Worm (Caenorhabditis elegans) whole organism, L4 larva: ENCODE results near the gene vit-6.

Experiments used
- F10B5.3 ChIP-seq: sonication (generic microtip); optimal IDR thresholded peaks from 2 replicates; lab custom pipeline; 2016; ENCODE audit warnings: mild to moderate bottlenecking, missing genetic modification characterization, missing compliant biosample characterization
- F44E2.7 ChIP-seq: fragments of 200-800 bp; sonication (Bioruptor generic); IDR thresholded peaks from 2 replicates; pipeline ENCODE4 v2.1.2; 2022; ENCODE audit warnings: missing genetic modification characterization, missing compliant biosample characterization
- R02D3.7 ChIP-seq: fragments of 150-350 bp; sonication (generic microtip); optimal IDR thresholded peaks from 3 replicates; lab custom pipeline; 2014; ENCODE audit warnings: missing biosample characterization, missing genetic modification characterization
- T20F7.1 ChIP-seq: fragments of 200-800 bp; sonication (Bioruptor generic); optimal IDR thresholded peaks from 2 replicates; lab custom pipeline; 2018; ENCODE audit warnings: mild to moderate bottlenecking, missing genetic modification characterization, missing compliant biosample characterization
- Y48G9A.11 ChIP-seq: fragments of 200-800 bp; sonication (Bioruptor generic); IDR thresholded peaks from 2 replicates; pipeline ENCODE4 v1.3.6; 2022; ENCODE audit warnings: missing genetic modification reagents, missing genetic modification characterization, missing compliant biosample characterization
- ZK546.5 ChIP-seq, 2 experiments: sonication (generic microtip); optimal IDR thresholded peaks; 2 replicates each; lab custom pipeline; 2017; ENCODE audit warnings: missing biosample characterization in 2 of 2, missing genetic modification characterization in 2 of 2
- aha-1 ChIP-seq: fragments of 150-350 bp; peaks from one replicate; lab custom pipeline; 2014; ENCODE audit warnings: missing biosample characterization, missing genetic modification characterization
- ama-1 ChIP-seq: fragments of 150-350 bp; optimal IDR thresholded peaks from 2 replicates; lab custom pipeline; 2014; ENCODE audit warnings: inconsistent platforms, mixed read lengths
- arid-1 ChIP-seq: fragments of 200-800 bp; sonication (Bioruptor generic); conservative IDR thresholded peaks from 2 replicates; pipeline ENCODE4 v1.3.6; 2022; ENCODE audit warnings: missing genetic modification reagents, missing genetic modification characterization, missing compliant biosample characterization
- ceh-20 ChIP-seq: fragments of 200-800 bp; sonication (Bioruptor generic); IDR thresholded peaks from 2 replicates; pipeline ENCODE4 v1.3.6; 2022; ENCODE audit warnings: missing genetic modification reagents, missing genetic modification characterization, missing compliant biosample characterization
- ceh-28 ChIP-seq: fragments of 150-350 bp; optimal IDR thresholded peaks from 2 replicates; lab custom pipeline; 2014; ENCODE audit warnings: missing biosample characterization, missing genetic modification reagents, missing genetic modification characterization
- ceh-32 ChIP-seq: sonication (generic microtip); optimal IDR thresholded peaks from 2 replicates; lab custom pipeline; 2016; ENCODE audit warnings: mild to moderate bottlenecking, missing genetic modification characterization, missing compliant biosample characterization; ENCODE audit not compliant: poor library complexity
- ceh-44 ChIP-seq: fragments of 200-800 bp; sonication (Bioruptor generic); IDR thresholded peaks from 2 replicates; pipeline ENCODE4 v1.3.6; 2022; ENCODE audit warnings: missing genetic modification reagents, missing genetic modification characterization, missing compliant biosample characterization
- ceh-62 ChIP-seq: sonication (generic microtip); optimal IDR thresholded peaks from 2 replicates; lab custom pipeline; 2017; ENCODE audit warnings: missing biosample characterization, missing genetic modification characterization
- ceh-82 ChIP-seq: sonication (generic microtip); optimal IDR thresholded peaks from 2 replicates; lab custom pipeline; 2017; ENCODE audit warnings: missing biosample characterization, missing genetic modification characterization
- cey-2 ChIP-seq: sonication (generic microtip); optimal IDR thresholded peaks from 3 replicates; lab custom pipeline; 2017; ENCODE audit warnings: missing genetic modification characterization, mild to moderate bottlenecking, missing compliant biosample characterization, antibody characterized with exemption, borderline replicate concordance; ENCODE audit not compliant: insufficient read depth
- daf-16 ChIP-seq, 3 experiments: sonication (generic microtip); optimal IDR thresholded peaks; 2 replicates each; lab custom pipeline; 2016 to 2017; ENCODE audit warnings: missing genetic modification characterization in 3 of 3, missing genetic modification reagents in 3 of 3, mild to moderate bottlenecking in 2 of 3, missing compliant biosample characterization in 2 of 3, missing biosample characterization in 1 of 3, moderate library complexity in 1 of 3
- daf-8 ChIP-seq: fragments of 200-800 bp; sonication (Bioruptor generic); IDR thresholded peaks from 2 replicates; pipeline ENCODE4 v1.3.6; 2022; ENCODE audit warnings: missing genetic modification characterization, missing compliant biosample characterization
- dmd-6 ChIP-seq: fragments of 200-800 bp; sonication (Bioruptor generic); IDR thresholded peaks from 2 replicates; pipeline ENCODE4 v1.3.6; 2022; ENCODE audit warnings: missing genetic modification reagents, missing genetic modification characterization, missing compliant biosample characterization
- fkh-10 ChIP-seq: fragments of 150-350 bp; optimal IDR thresholded peaks from 2 replicates; lab custom pipeline; 2014; ENCODE audit warnings: missing biosample characterization, missing genetic modification reagents, missing genetic modification characterization
- fos-1 ChIP-seq: fragments of 150-350 bp; optimal IDR thresholded peaks from 2 replicates; lab custom pipeline; 2014; ENCODE audit warnings: missing biosample characterization, missing genetic modification characterization
- hif-1 ChIP-seq, 2 experiments: sonication (generic microtip); optimal IDR thresholded peaks; 2 replicates each; lab custom pipeline; 2016 to 2017; ENCODE audit warnings: missing compliant biosample characterization in 2 of 2, missing genetic modification characterization in 2 of 2, missing genetic modification reagents in 2 of 2, missing genotype in 2 of 2, mild to moderate bottlenecking in 1 of 2
- hlh-11 ChIP-seq: fragments of 200-800 bp; sonication (Bioruptor generic); optimal IDR thresholded peaks from 2 replicates; lab custom pipeline; 2018; ENCODE audit warnings: mild to moderate bottlenecking, missing genetic modification characterization, missing compliant biosample characterization
- jun-1 ChIP-seq: fragments of 150-350 bp; optimal IDR thresholded peaks from 2 replicates; lab custom pipeline; 2014; ENCODE audit warnings: missing biosample characterization, missing genetic modification reagents, missing genetic modification characterization
- lim-7 ChIP-seq: fragments of 200-800 bp; sonication (Bioruptor generic); IDR thresholded peaks from 2 replicates; pipeline ENCODE4 v1.3.6; 2022; ENCODE audit warnings: missing genetic modification characterization, missing compliant biosample characterization
- lin-13 ChIP-seq: fragments of 150-350 bp; optimal IDR thresholded peaks from 2 replicates; lab custom pipeline; 2014; ENCODE audit warnings: missing biosample characterization, missing genetic modification reagents, missing genetic modification characterization
- lin-15B ChIP-seq: fragments of 150-350 bp; sonication (generic microtip); optimal IDR thresholded peaks from 3 replicates; lab custom pipeline; 2014; ENCODE audit warnings: missing biosample characterization, missing genetic modification characterization
- madf-5 ChIP-seq, 2 experiments: fragments of 200-800 bp; sonication (Bioruptor generic); IDR thresholded peaks; 2 replicates each; pipeline ENCODE4 v1.3.6; 2022; ENCODE audit warnings: missing compliant biosample characterization in 2 of 2, missing genetic modification characterization in 2 of 2
- mdl-1 ChIP-seq, 2 experiments: fragments of 150-350 bp in 1 of 2; sonication (generic microtip) in 1 of 2; optimal IDR thresholded peaks; 2 replicates each; lab custom pipeline; 2014 to 2017; ENCODE audit warnings: missing biosample characterization in 2 of 2, missing genetic modification characterization in 2 of 2
- mxl-2 ChIP-seq: fragments of 200-800 bp; sonication (Bioruptor generic); conservative IDR thresholded peaks from 2 replicates; pipeline ENCODE4 v1.3.6; 2022; ENCODE audit warnings: missing genetic modification reagents, missing genetic modification characterization, missing compliant biosample characterization
- mxl-3 ChIP-seq: fragments of 200-800 bp; sonication (Bioruptor generic); optimal IDR thresholded peaks from 2 replicates; lab custom pipeline; 2018; ENCODE audit warnings: mild to moderate bottlenecking, missing genetic modification characterization, missing compliant biosample characterization
- nhr-10 ChIP-seq: fragments of 150-350 bp; optimal IDR thresholded peaks from 2 replicates; lab custom pipeline; 2014; ENCODE audit warnings: missing biosample characterization, missing genetic modification characterization
- nhr-102 ChIP-seq: sonication (generic microtip); optimal IDR thresholded peaks from 2 replicates; lab custom pipeline; 2016; ENCODE audit warnings: mild to moderate bottlenecking, missing genetic modification characterization, moderate library complexity, missing compliant biosample characterization
- nhr-25 ChIP-seq: sonication (generic microtip); optimal IDR thresholded peaks from 2 replicates; lab custom pipeline; 2017; ENCODE audit warnings: missing genetic modification characterization, mild to moderate bottlenecking, missing compliant biosample characterization, antibody characterized with exemption, moderate library complexity, borderline replicate concordance; ENCODE audit not compliant: insufficient read depth
- nhr-48 ChIP-seq: sonication (generic microtip); optimal IDR thresholded peaks from 2 replicates; lab custom pipeline; 2016; ENCODE audit warnings: mild to moderate bottlenecking, missing genetic modification characterization, missing compliant biosample characterization
- pqm-1 ChIP-seq: sonication (generic microtip); optimal IDR thresholded peaks from 2 replicates; lab custom pipeline; 2017; ENCODE audit warnings: missing biosample characterization, missing genetic modification characterization
- skn-1 ChIP-seq: fragments of 150-350 bp; optimal IDR thresholded peaks from 2 replicates; lab custom pipeline; 2014; ENCODE audit warnings: missing biosample characterization, missing genetic modification characterization
- spr-1 ChIP-seq: sonication (generic microtip); optimal IDR thresholded peaks from 2 replicates; lab custom pipeline; 2016; ENCODE audit warnings: mild to moderate bottlenecking, missing genetic modification characterization, missing compliant biosample characterization
- unc-130 ChIP-seq: sonication (generic microtip); optimal IDR thresholded peaks from 2 replicates; lab custom pipeline; 2016; ENCODE audit warnings: missing genetic modification reagents, missing genetic modification characterization, missing compliant biosample characterization
- zag-1 ChIP-seq: fragments of 150-350 bp; optimal IDR thresholded peaks from 2 replicates; lab custom pipeline; 2014; ENCODE audit warnings: missing biosample characterization, missing genetic modification characterization
- zip-2 ChIP-seq: fragments of 150-350 bp; optimal IDR thresholded peaks from 2 replicates; lab custom pipeline; 2014; ENCODE audit warnings: missing biosample characterization, missing genetic modification characterization
- ztf-11 ChIP-seq: fragments of 150-350 bp; optimal IDR thresholded peaks from 2 replicates; lab custom pipeline; 2014; ENCODE audit warnings: missing biosample characterization, missing genetic modification characterization
- ztf-7 ChIP-seq: fragments of 150-350 bp; optimal IDR thresholded peaks from 2 replicates; lab custom pipeline; 2014; ENCODE audit warnings: missing biosample characterization, missing genetic modification characterization

vit-6 gene

ce11 chrIV:8241312-8241833, 19.6 kb upstream of the vit-6 start (continued):
- TF ChIP-seq zag-1 (tag; lab: Kevin White, UChicago) (no peak), F10B5.3 (no peak), zip-2 (tag; lab: Kevin White, UChicago) (no peak), T20F7.1 (GFP tag; lab: Kevin White, UChicago) (no peak), ceh-62 (tag; lab: Kevin White, UChicago) (no peak), pqm-1 (tag; lab: Kevin White, UChicago) (no peak), ceh-82 (tag; lab: Kevin White, UChicago) (no peak), ceh-20 (GFP tag; lab: Robert Waterston, UW) (no peak), jun-1 (tag; lab: Kevin White, UChicago) (no peak), nhr-48 (tag; lab: Kevin White, UChicago) (peak; percentile 44), madf-5 (GFP tag; IDR thresholded peaks at IDR 0.05; lab: Robert Waterston, UW) (no peak), nhr-10 (tag; lab: Kevin White, UChicago) (no peak), arid-1 (GFP tag; lab: Robert Waterston, UW) (no peak), ztf-11 (tag; lab: Kevin White, UChicago) (no peak), mxl-3 (GFP tag; lab: Kevin White, UChicago) (peak; percentile 40), R02D3.7 (tag; lab: Kevin White, UChicago) (no peak), ceh-44 (GFP tag; lab: Robert Waterston, UW) (no peak), unc-130 (GFP tag; lab: Kevin White, UChicago) (no peak), cey-2 (tag; lab: Kevin White, UChicago) (no peak), mdl-1 (tag; optimal IDR thresholded peaks at IDR 0.05; lab: Kevin White, UChicago) (peak in 1 of 2 experiments; percentile 33), dmd-6 (GFP tag; lab: Robert Waterston, UW) (0 out of 2 replicates have a peak, but pooled peaks have one; percentile 6), ama-1 (lab: Kevin White, UChicago) (no peak), hlh-11 (tag; lab: Kevin White, UChicago) (peak; percentile 45), ceh-28 (tag; lab: Kevin White, UChicago) (no peak), spr-1 (no peak), fos-1 (tag; lab: Kevin White, UChicago) (no peak), lim-7 (GFP tag; lab: Robert Waterston, UW) (0 out of 2 replicates have a peak, but pooled peaks have one; percentile 8), nhr-25 (no peak), ceh-32 (tag; lab: Kevin White, UChicago) (no peak), daf-16 (GFP tag; optimal IDR thresholded peaks at IDR 0.05; lab: Kevin White, UChicago) (no peak), daf-16 (tag; optimal IDR thresholded peaks at IDR 0.05; lab: Kevin White, UChicago) (no peak), daf-8 (GFP tag; lab: Robert Waterston, UW) (no peak)

ce11 chrIV:8243170-8243569, 17.8 kb upstream of the vit-6 start:
- TF ChIP-seq unc-130 (GFP tag; lab: Kevin White, UChicago), result no peak
- no peak for TF ChIP-seq fos-1 (tag; lab: Kevin White, UChicago)
- TF ChIP-seq skn-1 (tag; lab: Kevin White, UChicago), result no peak
- TF ChIP-seq lin-15B (tag; lab: Kevin White, UChicago), result no peak
- no peak for TF ChIP-seq F44E2.7 (GFP tag; lab: Robert Waterston, UW)
- no peak for TF ChIP-seq lin-13 (GFP tag; lab: Kevin White, UChicago)
- TF ChIP-seq nhr-48 (tag; lab: Kevin White, UChicago), result no peak
- TF ChIP-seq zip-2 (tag; lab: Kevin White, UChicago), result no peak
- TF ChIP-seq jun-1 (tag; lab: Kevin White, UChicago), result no peak
- no peak for TF ChIP-seq ztf-7 (tag; lab: Kevin White, UChicago)
- no peak for TF ChIP-seq ceh-32 (tag; lab: Kevin White, UChicago)
- TF ChIP-seq mxl-2 (GFP tag; lab: Robert Waterston, UW), result no peak
- no peak for TF ChIP-seq nhr-102
- no peak for TF ChIP-seq Y48G9A.11 (GFP tag; lab: Robert Waterston, UW)
- TF ChIP-seq cey-2 (tag; lab: Kevin White, UChicago), result no peak
- no peak for TF ChIP-seq aha-1 (tag; lab: Kevin White, UChicago)
- TF ChIP-seq fkh-10 (GFP tag; lab: Kevin White, UChicago), result no peak
- no peak for TF ChIP-seq hif-1 (tag; optimal IDR thresholded peaks at IDR 0.05; lab: Kevin White, UChicago)
- TF ChIP-seq ZK546.5 (tag; optimal IDR thresholded peaks at IDR 0.05; lab: Kevin White, UChicago), result no peak
- no peak for TF ChIP-seq F10B5.3
